Fruit fly (Drosophila melanogaster) Kc167 (cell line): ENCODE results near the gene CG11980.

Experiments
- Myc ChIP-seq: fragments of >200 bp; optimal IDR thresholded peaks from 2 replicates; lab custom pipeline; 2017; ENCODE audit warnings: missing external identifiers
- Sin3A ChIP-seq: fragments of >200 bp; optimal IDR thresholded peaks from 2 replicates; lab custom pipeline; 2018; ENCODE audit warnings: missing external identifiers
- h ChIP-seq: fragments of >200 bp; optimal IDR thresholded peaks from 3 replicates; lab custom pipeline; 2018; ENCODE audit warnings: missing external identifiers
- insv ChIP-seq: fragments of >200 bp; optimal IDR thresholded peaks from 3 replicates; lab custom pipeline; 2018; ENCODE audit warnings: missing external identifiers
- psq ChIP-seq: fragments of >200 bp; optimal IDR thresholded peaks from 2 replicates; lab custom pipeline; 2017; ENCODE audit warnings: missing external identifiers
- ttk ChIP-seq: sonication (Bioruptor generic); optimal IDR thresholded peaks from 2 replicates; lab custom pipeline; 2017; ENCODE audit warnings: missing external identifiers

Gene CG11980

dm6 chr3R:8966598-8966997, 37.2 kb upstream of the CG11980 start:
- TF ChIP-seq Myc (lab: Kevin White, UChicago), result no peak
- TF ChIP-seq ttk (lab: Kevin White, UChicago), result no peak
- no peak for TF ChIP-seq h (lab: Kevin White, UChicago)
- no peak for TF ChIP-seq Sin3A (lab: Kevin White, UChicago)
- TF ChIP-seq psq (lab: Kevin White, UChicago), result no peak
- TF ChIP-seq insv (lab: Kevin White, UChicago), result no peak

dm6 chr3R:8968837-8969236, 35.0 kb upstream of the CG11980 start:
- no peak for TF ChIP-seq ttk (lab: Kevin White, UChicago)
- TF ChIP-seq Myc (lab: Kevin White, UChicago), result no peak
- no peak for TF ChIP-seq Sin3A (lab: Kevin White, UChicago)
- TF ChIP-seq psq (lab: Kevin White, UChicago), result no peak
- TF ChIP-seq insv (lab: Kevin White, UChicago), result no peak
- TF ChIP-seq h (lab: Kevin White, UChicago), result no peak

- TF ChIP-seq insv (lab: Kevin White, UChicago), result no peak
- no peak for TF ChIP-seq Sin3A (lab: Kevin White, UChicago)
- TF ChIP-seq ttk (lab: Kevin White, UChicago), result no peak
- no peak for TF ChIP-seq Myc (lab: Kevin White, UChicago)
- no peak for TF ChIP-seq h (lab: Kevin White, UChicago)
- no peak for TF ChIP-seq psq (lab: Kevin White, UChicago)
Measured at dm6 chr3R:8969301-8969925, 34.4 kb upstream of the CG11980 start.

dm6 chr3R:8969926-8970306, 33.9 kb upstream of the CG11980 start:
- no peak for TF ChIP-seq insv (lab: Kevin White, UChicago)
- TF ChIP-seq ttk (lab: Kevin White, UChicago), result no peak
- TF ChIP-seq h (lab: Kevin White, UChicago), result no peak
- TF ChIP-seq Myc (lab: Kevin White, UChicago), result no peak
- TF ChIP-seq psq (lab: Kevin White, UChicago), result no peak
- no peak for TF ChIP-seq Sin3A (lab: Kevin White, UChicago)

- TF ChIP-seq psq (lab: Kevin White, UChicago) (no peak), Sin3A (lab: Kevin White, UChicago) (no peak), insv (lab: Kevin White, UChicago) (no peak), ttk (lab: Kevin White, UChicago) (no peak), Myc (lab: Kevin White, UChicago) (no peak), h (lab: Kevin White, UChicago) (no peak)
Measured at dm6 chr3R:8970707-8971106, 33.1 kb upstream of the CG11980 start.

dm6 chr3R:8971794-8972193, 32.0 kb upstream of the CG11980 start:
- TF ChIP-seq Sin3A (lab: Kevin White, UChicago) (no peak), psq (lab: Kevin White, UChicago) (no peak), insv (lab: Kevin White, UChicago) (no peak), h (lab: Kevin White, UChicago) (no peak), ttk (lab: Kevin White, UChicago) (no peak), Myc (lab: Kevin White, UChicago) (no peak)

dm6 chr3R:8976073-8976593, 27.7 kb upstream of the CG11980 start:
- TF ChIP-seq psq (lab: Kevin White, UChicago) (no peak), ttk (lab: Kevin White, UChicago) (no peak), Myc (lab: Kevin White, UChicago) (no peak), insv (lab: Kevin White, UChicago) (no peak), h (lab: Kevin White, UChicago) (no peak), Sin3A (lab: Kevin White, UChicago) (no peak)

- TF ChIP-seq h (lab: Kevin White, UChicago) (no peak), ttk (lab: Kevin White, UChicago) (no peak), Sin3A (lab: Kevin White, UChicago) (no peak), Myc (lab: Kevin White, UChicago) (no peak), psq (lab: Kevin White, UChicago) (no peak), insv (lab: Kevin White, UChicago) (no peak)
Measured at dm6 chr3R:8978768-8979167, 25.0 kb upstream of the CG11980 start.

- TF ChIP-seq psq (lab: Kevin White, UChicago) (no peak), ttk (lab: Kevin White, UChicago) (no peak), Sin3A (lab: Kevin White, UChicago) (no peak), h (lab: Kevin White, UChicago) (no peak), insv (lab: Kevin White, UChicago) (no peak), Myc (lab: Kevin White, UChicago) (no peak)
Measured at dm6 chr3R:8979850-8980775, 23.7 kb upstream of the CG11980 start.

dm6 chr3R:8980776-8981165, 23.0 kb upstream of the CG11980 start, which contains the start of gene CAHbeta:
TSS of gene CAHbeta (plus strand) at chr3R:8980860.
- TF ChIP-seq Sin3A (lab: Kevin White, UChicago) (no peak), h (lab: Kevin White, UChicago) (no peak), Myc (lab: Kevin White, UChicago) (no peak), insv (lab: Kevin White, UChicago) (no peak), ttk (lab: Kevin White, UChicago) (no peak), psq (lab: Kevin White, UChicago) (no peak)
